Fruit fly (Drosophila melanogaster): ENCODE results near the gene CG17202.

- TF ChIP-seq Hnf4 (GFP tag; optimal IDR thresholded peaks at IDR 0.05) (no peak), lola (GFP tag; optimal IDR thresholded peaks at IDR 0.05) (no peak), usp (GFP tag; optimal IDR thresholded peaks at IDR 0.05) (no peak), pan (optimal IDR thresholded peaks at IDR 0.05) (no peak), Myc (optimal IDR thresholded peaks at IDR 0.05) (no peak), CG32264 (GFP tag; optimal IDR thresholded peaks at IDR 0.05) (no peak), h (GFP tag; optimal IDR thresholded peaks at IDR 0.05) (no peak), Hr78 (GFP tag; optimal IDR thresholded peaks at IDR 0.05) (no peak), psq (GFP tag; optimal IDR thresholded peaks at IDR 0.05) (no peak), sv (GFP tag; optimal IDR thresholded peaks at IDR 0.05) (no peak), brk (GFP tag; optimal IDR thresholded peaks at IDR 0.05) (no peak), tai (GFP tag; optimal IDR thresholded peaks at IDR 0.05) (no peak), Jra (GFP tag; optimal IDR thresholded peaks at IDR 0.05) (no peak), Rel (GFP tag; optimal IDR thresholded peaks at IDR 0.05) (no peak), Rel (tag; optimal IDR thresholded peaks at IDR 0.05) (no peak)
These were observed 42.9 kb upstream of the CG17202 start, which contains the start of gene GstD8 for dm6 chr3R:12379708-12380107.
